Fruit fly (Drosophila melanogaster): Measurements from ENCODE around the gene Npc2h.

Npc2h gene

dm6 chr3R:30758725-30759714 is 12.9 kb upstream of the Npc2h start (continued):
- TF ChIP-seq CG17612 (GFP tag; IDR thresholded peaks at IDR 0.05) (no peak), Abd-B (GFP tag; optimal IDR thresholded peaks at IDR 0.05) (no peak), Camta (GFP tag; optimal IDR thresholded peaks at IDR 0.05) (no peak), hbn (GFP tag; IDR thresholded peaks at IDR 0.05; ENCODE audit: partially characterized antibody) (no peak), CG4360 (GFP tag; IDR thresholded peaks at IDR 0.05) (no peak), CG8290 (GFP tag; optimal IDR thresholded peaks at IDR 0.05) (no peak), CG8290 (tag; optimal IDR thresholded peaks at IDR 0.05) (no peak), CG9437 (GFP tag; optimal IDR thresholded peaks at IDR 0.05) (no peak), CG10431 (GFP tag; optimal IDR thresholded peaks at IDR 0.05) (no peak), Gsc (GFP tag; IDR thresholded peaks at IDR 0.05) (no peak), CG1024 (GFP tag; IDR thresholded peaks at IDR 0.05) (no peak), CG6175 (GFP tag; IDR thresholded peaks at IDR 0.05) (no peak), CG7786 (GFP tag; optimal IDR thresholded peaks at IDR 0.05) (no peak), CG12769 (tag; optimal IDR thresholded peaks at IDR 0.05) (no peak), CG17361 (GFP tag; IDR thresholded peaks at IDR 0.05) (peak; percentile 35; the same call in 1 of the 3 replicates), Atf-2 (GFP tag; optimal IDR thresholded peaks at IDR 0.05) (no peak), esg (GFP tag; conservative IDR thresholded peaks at IDR 0.05) (no peak), CG12219 (GFP tag; optimal IDR thresholded peaks at IDR 0.05) (no peak), B-H1 (GFP tag; IDR thresholded peaks at IDR 0.05) (no peak; the same call in 2 of the 3 replicates), Ets65A (GFP tag) (peak; percentile 10), Optix (GFP tag; IDR thresholded peaks at IDR 0.05) (peak; percentile 50; the same call in 1 of the 3 replicates), shn (GFP tag; optimal IDR thresholded peaks at IDR 0.05) (no peak), Deaf1 (tag; optimal IDR thresholded peaks at IDR 0.05) (no peak), TFAM (GFP tag; optimal IDR thresholded peaks at IDR 0.05) (no peak), row (GFP tag; IDR thresholded peaks at IDR 0.05) (0 out of 3 replicates have a peak, but pooled peaks have one; percentile 8), CG10147 (GFP tag; optimal IDR thresholded peaks at IDR 0.05) (no peak), CG14014 (GFP tag; IDR thresholded peaks at IDR 0.05) (no peak), MTF-1 (GFP tag; optimal IDR thresholded peaks at IDR 0.05; ENCODE audit: borderline replicate concordance) (no peak), CG32532 (GFP tag; IDR thresholded peaks at IDR 0.05) (no peak), CG42726 (GFP tag; IDR thresholded peaks at IDR 0.05; ENCODE audit: partially characterized antibody) (no peak), CG18262 (tag; optimal IDR thresholded peaks at IDR 0.05) (peak; percentile 24), slou (GFP tag; optimal IDR thresholded peaks at IDR 0.05) (no peak), vvl (GFP tag; IDR thresholded peaks at IDR 0.05) (peak; percentile 28; the same call in 1 of the 2 replicates), CG3838 (GFP tag; optimal IDR thresholded peaks at IDR 0.05) (no peak), sc (optimal IDR thresholded peaks at IDR 0.05) (no peak), sc (GFP tag; optimal IDR thresholded peaks at IDR 0.05) (no peak), gro (GFP tag; optimal IDR thresholded peaks at IDR 0.05) (no peak), ftz-f1 (GFP tag; optimal IDR thresholded peaks at IDR 0.05) (no peak), zf30C (GFP tag; optimal IDR thresholded peaks at IDR 0.05) (peak; percentile 20), CG2120 (GFP tag; optimal IDR thresholded peaks at IDR 0.05) (no peak), CG8388 (GFP tag; optimal IDR thresholded peaks at IDR 0.05) (no peak), sob (GFP tag; IDR thresholded peaks at IDR 0.05) (no peak; the same call in 1 of the 2 replicates), CG7839 (tag; optimal IDR thresholded peaks at IDR 0.05) (no peak), org-1 (GFP tag; optimal IDR thresholded peaks at IDR 0.05) (no peak), crc (GFP tag; optimal IDR thresholded peaks at IDR 0.05) (no peak), caup (GFP tag; optimal IDR thresholded peaks at IDR 0.05; ENCODE audit: severe bottlenecking) (no peak), CG18476 (GFP tag; optimal IDR thresholded peaks at IDR 0.05) (no peak), ase (GFP tag; IDR thresholded peaks at IDR 0.05) (no peak), chinmo (GFP tag; IDR thresholded peaks at IDR 0.05; ENCODE audit: partially characterized antibody) (no peak), bowl (GFP tag; IDR thresholded peaks at IDR 0.05) (no peak)

Measured in whole organism, embryonic.